Worm (Caenorhabditis elegans) whole organism, mixed stage, embryonic: ENCODE measurements around the gene uso-1.

Source experiments
- pha-4 ChIP-seq: fragments of 150-350 bp; optimal IDR thresholded peaks from 2 replicates; lab custom pipeline; 2018; ENCODE audit warnings: missing biosample characterization, missing genetic modification reagents, missing genetic modification characterization
- snpc-4 ChIP-seq: fragments of 150-350 bp; optimal IDR thresholded peaks from 2 replicates; lab custom pipeline; 2014; ENCODE audit warnings: missing biosample characterization, missing genetic modification characterization

- TF ChIP-seq snpc-4 (tag; lab: Kevin White, UChicago) = no peak
- no peak for TF ChIP-seq pha-4 (tag; lab: Kevin White, UChicago)
Measured at ce11 chrIV:13483596-13483995, 29.0 kb upstream of the uso-1 start.
